Fruit fly (Drosophila melanogaster): Measurements from ENCODE around the gene Axs.

The Axs gene

DNA sequence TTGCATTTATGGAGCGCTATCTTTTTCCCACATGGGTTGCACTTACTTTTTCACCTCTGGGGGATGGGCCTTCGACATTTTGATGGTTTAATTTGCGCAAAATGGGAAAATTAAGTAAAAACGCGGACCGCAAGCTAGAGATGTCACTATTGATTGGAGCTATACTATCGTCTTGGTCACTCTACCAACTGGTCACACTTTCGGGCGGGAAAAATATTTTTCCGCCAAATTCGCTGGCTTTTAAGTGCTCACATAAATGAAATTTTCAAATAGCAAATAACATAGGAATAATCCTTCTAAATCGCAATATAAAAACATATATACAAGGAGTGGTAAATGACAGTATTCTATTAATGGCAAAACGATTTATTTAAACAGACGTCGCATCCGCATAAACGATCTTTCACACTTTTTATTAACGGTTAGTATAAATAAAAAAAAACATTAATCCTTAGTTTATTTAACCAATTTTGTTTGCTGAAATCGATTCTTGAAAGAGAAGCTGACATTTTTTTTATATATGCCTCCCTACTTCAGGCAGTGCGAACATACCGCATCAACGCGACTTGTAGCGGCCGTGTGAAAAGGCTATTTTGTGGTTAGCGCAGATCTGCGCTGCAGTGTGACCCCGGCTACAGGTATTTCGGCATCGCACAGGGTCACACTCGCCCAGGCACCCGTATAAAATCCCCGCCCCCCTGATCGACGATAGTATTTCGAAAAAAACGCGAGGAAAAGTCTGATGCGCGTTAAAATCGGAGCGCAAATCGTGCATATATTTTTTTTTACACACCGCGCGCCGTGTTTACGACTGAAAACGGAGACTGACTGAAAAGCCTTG, 43.2 kb downstream of the Axs start, which contains the start of the genes SNRPG and mthl1 (continued):
- no peak for TF ChIP-seq Dip2 (GFP tag; IDR thresholded peaks at IDR 0.05)
- TF ChIP-seq bbx (GFP tag; IDR thresholded peaks at IDR 0.05; ENCODE audit: partially characterized antibody) = peak; percentile 64
- peak; percentile 96 for TF ChIP-seq Med (GFP tag)
- no peak for TF ChIP-seq Kr (GFP tag; optimal IDR thresholded peaks at IDR 0.05)
- TF ChIP-seq cas (GFP tag; IDR thresholded peaks at IDR 0.05) = peak; percentile 63; the same call in 1 of the 2 replicates
- TF ChIP-seq kay (GFP tag; optimal IDR thresholded peaks at IDR 0.05) = peak; percentile 29
- TF ChIP-seq klu (GFP tag; IDR thresholded peaks at IDR 0.05) = peak; percentile 89
- no peak for TF ChIP-seq sc (optimal IDR thresholded peaks at IDR 0.05)
- TF ChIP-seq sc (GFP tag; optimal IDR thresholded peaks at IDR 0.05) = peak; percentile 25
- TF ChIP-seq maf-S (GFP tag; optimal IDR thresholded peaks at IDR 0.05) = peak; percentile 75
- peak; percentile 70 for TF ChIP-seq Bdp1 (GFP tag; optimal IDR thresholded peaks at IDR 0.05)
- TF ChIP-seq B-H1 (GFP tag; IDR thresholded peaks at IDR 0.05) = peak; percentile 88
- no peak for TF ChIP-seq twi (tag; optimal IDR thresholded peaks at IDR 0.05)
- TF ChIP-seq Sin3A (optimal IDR thresholded peaks at IDR 0.05) = peak; percentile 74
- TF ChIP-seq ara (GFP tag; IDR thresholded peaks at IDR 0.05) = peak; percentile 90
- no peak for TF ChIP-seq mld (GFP tag; IDR thresholded peaks at IDR 0.05; ENCODE audit: partially characterized antibody)
- TF ChIP-seq Atf6 (GFP tag; IDR thresholded peaks at IDR 0.05) = peak; percentile 84
- no peak for TF ChIP-seq schlank (tag; optimal IDR thresholded peaks at IDR 0.05)
- TF ChIP-seq CG1602 (GFP tag; optimal IDR thresholded peaks at IDR 0.05) = peak; percentile 80
- TF ChIP-seq CG2889 (GFP tag; IDR thresholded peaks at IDR 0.05) = peak; percentile 92
- no peak for TF ChIP-seq cg (GFP tag; optimal IDR thresholded peaks at IDR 0.05)
- TF ChIP-seq CG1024 (GFP tag; IDR thresholded peaks at IDR 0.05) = peak; percentile 84
- no peak for TF ChIP-seq ERR (GFP tag; optimal IDR thresholded peaks at IDR 0.05)
- peak; percentile 77; the same call in 2 of the 3 replicates for TF ChIP-seq gce (GFP tag; IDR thresholded peaks at IDR 0.05)
- TF ChIP-seq ase (GFP tag; IDR thresholded peaks at IDR 0.05) = peak; percentile 94
- peak; percentile 55; the same call in 1 of the 2 replicates for TF ChIP-seq dimm (GFP tag; IDR thresholded peaks at IDR 0.05)
- peak; percentile 83 for TF ChIP-seq ci (GFP tag; IDR thresholded peaks at IDR 0.05)
- peak; percentile 92 for TF ChIP-seq CG3847 (GFP tag; IDR thresholded peaks at IDR 0.05)
- TF ChIP-seq CG30020 (tag; optimal IDR thresholded peaks at IDR 0.05) = peak; percentile 94
- peak; percentile 78 for TF ChIP-seq gt (GFP tag; IDR thresholded peaks at IDR 0.05)
- TF ChIP-seq slbo (GFP tag; IDR thresholded peaks at IDR 0.05) = peak; percentile 97
- peak; percentile 96 for TF ChIP-seq CG34422 (GFP tag; IDR thresholded peaks at IDR 0.05)
- TF ChIP-seq CG10321 (GFP tag; IDR thresholded peaks at IDR 0.05) = no peak
- TF ChIP-seq Fer3 (tag; optimal IDR thresholded peaks at IDR 0.05) = peak; percentile 79
- peak; percentile 9 for TF ChIP-seq repo (GFP tag; optimal IDR thresholded peaks at IDR 0.05)
- TF ChIP-seq nom (GFP tag; optimal IDR thresholded peaks at IDR 0.05) = peak; percentile 31
- no peak for TF ChIP-seq btn (GFP tag; optimal IDR thresholded peaks at IDR 0.05)
- TF ChIP-seq CG16863 (GFP tag; optimal IDR thresholded peaks at IDR 0.05) = peak; percentile 51
- peak; percentile 100 for TF ChIP-seq CG7357 (GFP tag; IDR thresholded peaks at IDR 0.05)
- TF ChIP-seq gfzf (GFP tag; optimal IDR thresholded peaks at IDR 0.05) = peak; percentile 72
- no peak for TF ChIP-seq CTCF (GFP tag; optimal IDR thresholded peaks at IDR 0.05)
- peak; percentile 86 for TF ChIP-seq jumu (GFP tag; optimal IDR thresholded peaks at IDR 0.05)
- no peak for TF ChIP-seq CG6765 (GFP tag; optimal IDR thresholded peaks at IDR 0.05)
- TF ChIP-seq CG32772 (GFP tag; IDR thresholded peaks at IDR 0.05) = peak; percentile 95
- TF ChIP-seq CG18764 (GFP tag; optimal IDR thresholded peaks at IDR 0.05) = peak; percentile 59
- TF ChIP-seq CG10565 (GFP tag; optimal IDR thresholded peaks at IDR 0.05) = no peak
- TF ChIP-seq Ptx1 (GFP tag; IDR thresholded peaks at IDR 0.05) = peak; percentile 95
- TF ChIP-seq ash1 (GFP tag; optimal IDR thresholded peaks at IDR 0.05) = no peak
- peak; percentile 48 for TF ChIP-seq dm (GFP tag; optimal IDR thresholded peaks at IDR 0.05)
- peak; percentile 34 for TF ChIP-seq CG4617 (GFP tag; optimal IDR thresholded peaks at IDR 0.05; ENCODE audit: borderline replicate concordance)
- TF ChIP-seq sqz (GFP tag; optimal IDR thresholded peaks at IDR 0.05) = peak; percentile 96
- TF ChIP-seq Lhr (GFP tag; optimal IDR thresholded peaks at IDR 0.05) = peak; percentile 86

Measured in whole organism, embryonic.